Worm (Caenorhabditis elegans) whole organism, L4 larva: ENCODE results near the gene dgtr-1.

ENCODE experiments used
- nhr-28 ChIP-seq: fragments of 150-350 bp; optimal IDR thresholded peaks from 2 replicates; lab custom pipeline; 2014; ENCODE audit warnings: missing biosample characterization, missing genetic modification characterization
- snpc-4 ChIP-seq: fragments of 150-350 bp; optimal IDR thresholded peaks from 2 replicates; lab custom pipeline; 2014; ENCODE audit warnings: missing biosample characterization, missing genetic modification characterization
- spr-1 ChIP-seq: sonication (generic microtip); optimal IDR thresholded peaks from 2 replicates; lab custom pipeline; 2016; ENCODE audit warnings: mild to moderate bottlenecking, missing genetic modification characterization, missing compliant biosample characterization

ce11 chrV:6546450-6547171 is 49.7 kb downstream of the dgtr-1 start, which contains the start of gene dre-1:
- TF ChIP-seq snpc-4 (tag; lab: Kevin White, UChicago) (no peak), spr-1 (tag; lab: Kevin White, UChicago) (no peak), nhr-28 (tag; lab: Kevin White, UChicago) (peak; percentile 45)
